Fruit fly (Drosophila melanogaster) whole organism, embryonic: ENCODE measurements around the gene CG13144.

Source experiments
- ATbp ChIP-seq: fragments of 200-800 bp; sonication (Bioruptor generic); optimal IDR thresholded peaks from 2 replicates; lab custom pipeline; 2017; ENCODE audit warnings: missing biosample characterization, mild to moderate bottlenecking, missing genetic modification characterization, missing genetic modification reagents
- Adf1 ChIP-seq: fragments of 200-800 bp; sonication (Bioruptor generic); IDR thresholded peaks from 2 replicates; pipeline ENCODE4 v1.3.6; 2022; ENCODE audit warnings: missing biosample characterization, missing genetic modification characterization
- Awh ChIP-seq: fragments of 200-800 bp; sonication (Bioruptor generic); IDR thresholded peaks from 2 replicates; pipeline ENCODE4, ENCODE4 v1.3.6; 2022; ENCODE audit warnings: missing biosample characterization, missing genetic modification characterization
- CG10959 ChIP-seq: fragments of 200-800 bp; sonication (Bioruptor generic); IDR thresholded peaks from 2 replicates; pipeline ENCODE4 v1.3.6; 2022; ENCODE audit warnings: missing biosample characterization, missing genetic modification characterization
- CG12071 ChIP-seq: fragments of 200-800 bp; sonication (Bioruptor generic); optimal IDR thresholded peaks from 3 replicates; lab custom pipeline; 2018; ENCODE audit warnings: missing biosample characterization, mild to moderate bottlenecking, missing genetic modification characterization
- CG12155 ChIP-seq: fragments of 200-800 bp; sonication (Bioruptor generic); optimal IDR thresholded peaks from 3 replicates; lab custom pipeline; 2016; ENCODE audit warnings: missing biosample characterization, missing genetic modification characterization
- CG12219 ChIP-seq: fragments of 200-800 bp; sonication (Bioruptor generic); optimal IDR thresholded peaks from 3 replicates; lab custom pipeline; 2018; ENCODE audit warnings: missing biosample characterization, mild to moderate bottlenecking, missing genetic modification characterization
- CG1233 ChIP-seq: fragments of 200-800 bp; sonication (Bioruptor generic); optimal IDR thresholded peaks from 4 replicates; lab custom pipeline; 2018; ENCODE audit warnings: missing biosample characterization, mild to moderate bottlenecking, missing genetic modification characterization
- CG12942 ChIP-seq: fragments of 200-800 bp; sonication (Bioruptor generic); optimal IDR thresholded peaks from 3 replicates; lab custom pipeline; 2016; ENCODE audit warnings: missing biosample characterization, missing genetic modification characterization
- CG14050 ChIP-seq: fragments of 200-800 bp; sonication (Bioruptor generic); IDR thresholded peaks from 3 replicates; pipeline ENCODE4 v1.3.6; 2022; ENCODE audit warnings: missing biosample characterization, missing genetic modification characterization
- CG14441 ChIP-seq: fragments of 200-800 bp; sonication (Bioruptor generic); IDR thresholded peaks from 2 replicates; pipeline ENCODE4 v1.3.6; 2022; ENCODE audit warnings: missing biosample characterization, missing genetic modification characterization
- CG16813 ChIP-seq: fragments of 200-800 bp; sonication (Bioruptor generic); IDR thresholded peaks from 3 replicates; pipeline ENCODE4 v1.3.6; 2022; ENCODE audit warnings: missing biosample characterization, missing genetic modification characterization; ENCODE audit not compliant: partially characterized antibody
- CG17612 ChIP-seq: fragments of 200-800 bp; sonication (Bioruptor generic); IDR thresholded peaks from 2 replicates; pipeline ENCODE4 v1.3.6; 2022; ENCODE audit warnings: missing biosample characterization, missing genetic modification characterization
- CG1792 ChIP-seq: fragments of 200-800 bp; sonication (Bioruptor generic); optimal IDR thresholded peaks from 2 replicates; lab custom pipeline; 2016; ENCODE audit warnings: missing biosample characterization, missing genetic modification characterization
- CG31388 ChIP-seq: fragments of 200-800 bp; sonication (Bioruptor generic); optimal IDR thresholded peaks from 2 replicates; lab custom pipeline; 2016; ENCODE audit warnings: missing biosample characterization, missing genetic modification characterization
- CG3838 ChIP-seq: fragments of 200-800 bp; sonication (Bioruptor generic); optimal IDR thresholded peaks from 3 replicates; lab custom pipeline; 2016; ENCODE audit warnings: missing biosample characterization, missing genetic modification characterization
- CG5180 ChIP-seq: fragments of 200-800 bp; sonication (Bioruptor generic); optimal IDR thresholded peaks from 3 replicates; lab custom pipeline; 2017; ENCODE audit warnings: missing biosample characterization, missing genetic modification characterization, mild to moderate bottlenecking, moderate library complexity, missing genetic modification reagents
- CG6854 ChIP-seq: fragments of 200-800 bp; sonication (Bioruptor generic); optimal IDR thresholded peaks from 3 replicates; lab custom pipeline; 2017; ENCODE audit warnings: missing biosample characterization, mild to moderate bottlenecking, missing genetic modification characterization
- CG7271 ChIP-seq: fragments of 200-800 bp; sonication (Bioruptor generic); optimal IDR thresholded peaks from 2 replicates; lab custom pipeline; 2018; ENCODE audit warnings: missing biosample characterization, mild to moderate bottlenecking, missing genetic modification characterization, moderate library complexity
- CG9817 ChIP-seq: fragments of 200-800 bp; sonication (Bioruptor generic); optimal IDR thresholded peaks from 2 replicates; lab custom pipeline; 2018; ENCODE audit warnings: missing biosample characterization, mild to moderate bottlenecking, missing genetic modification characterization, moderate library complexity
- Dref ChIP-seq: fragments of 200-800 bp; sonication (Bioruptor generic); IDR thresholded peaks from 2 replicates; pipeline ENCODE4 v1.3.6; 2022; ENCODE audit warnings: missing biosample characterization, missing genetic modification characterization
- Eip74EF ChIP-seq, 2 experiments: fragments of 200-800 bp in 1 of 2; fragments of >200 bp in 1 of 2; sonication (Bioruptor generic) in 1 of 2; optimal IDR thresholded peaks; 2 replicates each; lab custom pipeline; 2017 to 2019; ENCODE audit warnings: missing biosample characterization in 2 of 2, missing genetic modification characterization in 2 of 2, mild to moderate bottlenecking in 1 of 2, moderate library complexity in 1 of 2
- H2.0 ChIP-seq: fragments of 200-800 bp; sonication (Bioruptor generic); IDR thresholded peaks from 2 replicates; pipeline ENCODE4 v1.3.6; 2022; ENCODE audit warnings: missing biosample characterization, missing genetic modification characterization
- Hand ChIP-seq: fragments of 200-800 bp; sonication (Bioruptor generic); optimal IDR thresholded peaks from 2 replicates; lab custom pipeline; 2017; ENCODE audit warnings: mild to moderate bottlenecking, missing biosample characterization, missing genetic modification reagents, missing genetic modification characterization
- Hr51 ChIP-seq, 2 experiments: fragments of 200-800 bp; sonication (Bioruptor generic); optimal IDR thresholded peaks; 2 replicates in 1 of 2; 3 replicates in 1 of 2; lab custom pipeline; 2016 to 2018; ENCODE audit warnings: missing biosample characterization in 2 of 2, missing genetic modification characterization in 2 of 2, mild to moderate bottlenecking in 1 of 2, moderate library complexity in 1 of 2
- Max ChIP-seq: fragments of 200-800 bp; sonication (Bioruptor generic); optimal IDR thresholded peaks from 2 replicates; lab custom pipeline; 2016; ENCODE audit warnings: missing biosample characterization, mild to moderate bottlenecking, missing genetic modification characterization
- Oaz ChIP-seq: fragments of 200-800 bp; sonication (Bioruptor generic); IDR thresholded peaks from 2 replicates; pipeline ENCODE4 v1.3.6; 2022; ENCODE audit warnings: missing biosample characterization, missing genetic modification characterization
- az2 ChIP-seq: fragments of 200-800 bp; sonication (Bioruptor generic); optimal IDR thresholded peaks from 3 replicates; lab custom pipeline; 2016; ENCODE audit warnings: missing biosample characterization, missing genetic modification characterization
- ci ChIP-seq: fragments of 200-800 bp; sonication (Bioruptor generic); IDR thresholded peaks from 3 replicates; pipeline ENCODE4 v1.3.6; 2022; ENCODE audit warnings: missing biosample characterization, missing genetic modification characterization
- corto ChIP-seq: fragments of 200-800 bp; sonication (Bioruptor generic); optimal IDR thresholded peaks from 2 replicates; lab custom pipeline; 2016; ENCODE audit warnings: missing biosample characterization, mild to moderate bottlenecking, missing genetic modification characterization, moderate library complexity
- dan ChIP-seq: fragments of 200-800 bp; sonication (Bioruptor generic); IDR thresholded peaks from 2 replicates; pipeline ENCODE4 v1.3.6; 2022; ENCODE audit warnings: missing biosample characterization, missing genetic modification characterization
- dpn ChIP-seq, 2 experiments: fragments of 200-800 bp; sonication (Bioruptor generic); optimal IDR thresholded peaks; 3 replicates each; lab custom pipeline; 2016; ENCODE audit warnings: missing biosample characterization in 2 of 2, missing genetic modification characterization in 2 of 2
- ewg ChIP-seq: fragments of 200-800 bp; sonication (Bioruptor generic); optimal IDR thresholded peaks from 3 replicates; lab custom pipeline; 2017; ENCODE audit warnings: mild to moderate bottlenecking, missing biosample characterization, missing genetic modification reagents, missing genetic modification characterization
- eyg ChIP-seq: fragments of 200-800 bp; sonication (Bioruptor generic); optimal IDR thresholded peaks from 3 replicates; lab custom pipeline; 2016; ENCODE audit warnings: missing biosample characterization, missing genetic modification characterization
- fu2 ChIP-seq: fragments of 200-800 bp; sonication (Bioruptor generic); optimal IDR thresholded peaks from 2 replicates; lab custom pipeline; 2016; ENCODE audit warnings: missing biosample characterization, missing genetic modification characterization
- klu ChIP-seq: fragments of 200-800 bp; sonication (Bioruptor generic); IDR thresholded peaks from 2 replicates; pipeline ENCODE4 v1.3.6; 2022; ENCODE audit warnings: missing biosample characterization, missing genetic modification characterization
- lov ChIP-seq, 2 experiments: fragments of 200-800 bp in 1 of 2; fragments of >200 bp in 1 of 2; sonication (Bioruptor generic) in 1 of 2; IDR thresholded peaks in 1 of 2; optimal IDR thresholded peaks in 1 of 2; 2 replicates in 1 of 2; 3 replicates in 1 of 2; pipeline versions ENCODE4 v1.3.6 to Lab custom; 2017 to 2022; ENCODE audit warnings: missing biosample characterization in 1 of 2, missing genetic modification characterization in 1 of 2
- maf-S ChIP-seq: fragments of 200-800 bp; sonication (Bioruptor generic); optimal IDR thresholded peaks from 2 replicates; lab custom pipeline; 2016; ENCODE audit warnings: missing biosample characterization, missing genetic modification characterization
- peb ChIP-seq: fragments of 200-800 bp; sonication (Bioruptor generic); IDR thresholded peaks from 2 replicates; pipeline ENCODE4 v1.3.6; 2022; ENCODE audit warnings: missing biosample characterization, missing genetic modification characterization
- pho ChIP-seq: fragments of 200-800 bp; sonication (Bioruptor generic); optimal IDR thresholded peaks from 2 replicates; lab custom pipeline; 2016; ENCODE audit warnings: missing biosample characterization, missing genetic modification characterization
- pros ChIP-seq: fragments of 200-800 bp; sonication (Bioruptor generic); optimal IDR thresholded peaks from 3 replicates; lab custom pipeline; 2019; ENCODE audit warnings: missing biosample characterization, mild to moderate bottlenecking, missing genetic modification characterization, moderate library complexity
- sna ChIP-seq: fragments of 200-800 bp; sonication (Bioruptor generic); IDR thresholded peaks from 2 replicates; pipeline ENCODE4 v1.3.6; 2022; ENCODE audit warnings: missing biosample characterization, missing genetic modification characterization; ENCODE audit not compliant: partially characterized antibody
- stwl ChIP-seq: fragments of 200-800 bp; sonication (Bioruptor generic); optimal IDR thresholded peaks from 3 replicates; lab custom pipeline; 2018; ENCODE audit warnings: missing biosample characterization, mild to moderate bottlenecking, missing genetic modification characterization, moderate library complexity
- tna ChIP-seq: fragments of 200-800 bp; sonication (Bioruptor generic); IDR thresholded peaks from 2 replicates; pipeline ENCODE4 v1.3.6; 2022; ENCODE audit warnings: missing biosample characterization, missing genetic modification characterization; ENCODE audit not compliant: partially characterized antibody

The CG13144 gene

dm6 chr2L:10516470-10517048 is 25.3 kb upstream of the CG13144 start (continued):
- TF ChIP-seq CG1233 (GFP tag; lab: Kevin White, UChicago) (peak; percentile 43), CG1792 (peak; percentile 33), tna (GFP tag; lab: Robert Waterston, UW) (peak; percentile 42; the same call in 1 of the 2 replicates), Eip74EF (GFP tag; optimal IDR thresholded peaks at IDR 0.05; lab: Kevin White, UChicago) (peak in 1 of 2 experiments; percentile 14), Hr51 (GFP tag; optimal IDR thresholded peaks at IDR 0.05; lab: Kevin White, UChicago) (peak in 1 of 2 experiments; percentile 40), CG10959 (GFP tag; lab: Robert Waterston, UW) (no peak), CG12942 (GFP tag; lab: Kevin White, UChicago) (peak; percentile 3), CG9817 (peak; percentile 38), CG14441 (GFP tag; lab: Robert Waterston, UW) (peak; percentile 34), CG16813 (no peak), fu2 (GFP tag; lab: Kevin White, UChicago) (no peak), H2.0 (GFP tag; lab: Robert Waterston, UW) (no peak), pho (peak; percentile 49), CG12071 (GFP tag; lab: Kevin White, UChicago) (peak; percentile 37), klu (no peak), dpn (GFP tag; optimal IDR thresholded peaks at IDR 0.05; lab: Kevin White, UChicago) (peak; percentile 40 to 42), CG17612 (0 out of 2 replicates have a peak, but pooled peaks have one; percentile 14), dan (no peak), ewg (GFP tag; lab: Kevin White, UChicago) (no peak), Oaz (peak; percentile 31; the same call in 1 of the 2 replicates), maf-S (GFP tag; lab: Kevin White, UChicago) (no peak), sna (no peak), CG7271 (no peak), CG5180 (GFP tag; lab: Kevin White, UChicago) (peak; percentile 17), stwl (tag; lab: Kevin White, UChicago) (no peak), Adf1 (GFP tag; lab: Robert Waterston, UW) (peak; percentile 93), corto (GFP tag; lab: Kevin White, UChicago) (no peak), Dref (peak; percentile 69), Awh (GFP tag; lab: Robert Waterston, UW) (0 out of 2 replicates have a peak, but pooled peaks have one; percentile 55), lov (optimal IDR thresholded peaks at IDR 0.05; lab: Kevin White, UChicago) (no peak), lov (GFP tag; IDR thresholded peaks at IDR 0.05; lab: Robert Waterston, UW) (no peak), CG3838 (GFP tag; lab: Kevin White, UChicago) (no peak), CG31388 (GFP tag; lab: Kevin White, UChicago) (peak; percentile 7), CG14050 (GFP tag; lab: Robert Waterston, UW) (peak; percentile 19; the same call in 2 of the 3 replicates), ATbp (GFP tag; lab: Kevin White, UChicago) (no peak), Max (peak; percentile 6), CG12219 (GFP tag; lab: Kevin White, UChicago) (peak; percentile 45), eyg (GFP tag; lab: Kevin White, UChicago) (no peak), Hand (no peak), az2 (GFP tag; lab: Kevin White, UChicago) (peak; percentile 32), CG12155 (GFP tag; lab: Kevin White, UChicago) (no peak), ci (GFP tag; lab: Robert Waterston, UW) (peak; percentile 78; the same call in 2 of the 3 replicates), pros (GFP tag; lab: Kevin White, UChicago) (no peak), peb (GFP tag; lab: Robert Waterston, UW) (0 out of 2 replicates have a peak, but pooled peaks have one; percentile 11), CG6854 (GFP tag; lab: Kevin White, UChicago) (peak; percentile 21)
- TF ChIP-seq, all 482 proteins: peak for 220
